Fruit fly (Drosophila melanogaster): ENCODE measurements around the gene GatC.
A peak's percentile ranks its signal among the peaks of the same experiment; 100 is the strongest.

GatC gene

dm6 chr2L:13784155-13784681, 48.7 kb downstream of the GatC start, which contains the start of gene CG16890 (continued):
- TF ChIP-seq wdn (GFP tag; IDR thresholded peaks at IDR 0.05) (no peak), B-H2 (GFP tag; optimal IDR thresholded peaks at IDR 0.05) (no peak), CG16863 (GFP tag; optimal IDR thresholded peaks at IDR 0.05) (peak; percentile 10), pzg (GFP tag; optimal IDR thresholded peaks at IDR 0.05) (peak; percentile 7), CG30020 (tag; optimal IDR thresholded peaks at IDR 0.05) (no peak), CG11695 (GFP tag; IDR thresholded peaks at IDR 0.05) (no peak), Dip2 (GFP tag; IDR thresholded peaks at IDR 0.05) (no peak), B-H1 (GFP tag; IDR thresholded peaks at IDR 0.05) (no peak), lbe (GFP tag; optimal IDR thresholded peaks at IDR 0.05) (no peak), GATAe (GFP tag; conservative IDR thresholded peaks at IDR 0.05) (peak; percentile 65)

DNA sequence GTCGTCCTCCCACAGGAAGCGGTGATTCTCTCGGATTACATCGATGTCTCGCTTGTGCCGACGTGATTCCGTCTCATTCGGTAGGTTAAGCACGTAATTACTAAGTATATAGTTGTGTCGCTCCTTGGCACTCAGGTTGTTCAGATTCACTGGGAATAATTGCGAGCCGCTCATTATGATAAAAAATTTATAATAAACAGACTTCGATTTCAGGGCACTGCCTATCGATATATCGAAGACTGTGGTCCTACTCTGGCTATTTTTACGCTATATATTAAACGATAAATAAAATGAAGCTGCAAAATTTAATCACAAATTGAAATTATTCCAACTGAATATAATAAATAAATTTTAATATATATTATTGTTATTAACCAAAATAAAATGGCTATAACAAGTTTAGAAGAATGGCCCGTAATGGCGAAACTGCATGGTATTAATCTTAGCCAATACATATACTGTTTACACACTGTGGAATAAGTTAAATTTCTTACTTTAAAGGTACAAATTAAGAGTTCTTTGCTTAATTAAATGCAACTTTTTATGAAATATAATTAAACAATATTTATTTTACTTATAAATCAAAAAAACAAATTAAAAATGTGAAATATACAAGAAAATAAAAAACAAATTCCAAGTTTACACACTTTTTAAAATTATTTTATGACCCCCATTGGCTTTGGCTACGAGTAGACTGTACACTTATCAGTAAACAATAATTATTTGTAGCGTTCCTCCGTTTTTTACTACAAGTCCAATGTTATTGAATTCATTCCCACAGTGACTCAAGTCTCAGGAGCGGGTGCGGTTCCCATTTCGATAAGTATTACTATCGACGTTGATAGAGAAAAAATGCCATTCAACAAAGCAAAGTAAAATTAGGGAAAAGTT, 49.4 kb downstream of the GatC start, which contains the start of gene Eato:
Eato (plus strand) TSS at position 821 of the 891 bp plus-strand sequence.
- no peak for TF ChIP-seq CG11504 (tag; optimal IDR thresholded peaks at IDR 0.05)
- no peak for TF ChIP-seq CG11085 (GFP tag; IDR thresholded peaks at IDR 0.05)
- TF ChIP-seq Dfd (GFP tag; optimal IDR thresholded peaks at IDR 0.05), result no peak
- TF ChIP-seq Awh (GFP tag; IDR thresholded peaks at IDR 0.05), result no peak
- TF ChIP-seq CG12659 (GFP tag; optimal IDR thresholded peaks at IDR 0.05), result peak; percentile 35
- no peak for TF ChIP-seq Sin3A (optimal IDR thresholded peaks at IDR 0.05)
- TF ChIP-seq CG1602 (GFP tag; optimal IDR thresholded peaks at IDR 0.05), result no peak
- TF ChIP-seq CG13775 (GFP tag; optimal IDR thresholded peaks at IDR 0.05), result peak; percentile 58
- TF ChIP-seq Meics (GFP tag; optimal IDR thresholded peaks at IDR 0.05), result no peak
- peak; percentile 23 for TF ChIP-seq shn (GFP tag; optimal IDR thresholded peaks at IDR 0.05)
- no peak for TF ChIP-seq lola (GFP tag; optimal IDR thresholded peaks at IDR 0.05)
- TF ChIP-seq CG11696 (GFP tag; IDR thresholded peaks at IDR 0.05), result no peak
- no peak for TF ChIP-seq fd3F (GFP tag; optimal IDR thresholded peaks at IDR 0.05)
- peak; percentile 72 for TF ChIP-seq CG13287 (GFP tag; IDR thresholded peaks at IDR 0.05; ENCODE audit: partially characterized antibody)
- TF ChIP-seq Optix (GFP tag; IDR thresholded peaks at IDR 0.05), result no peak
- peak; percentile 16 for TF ChIP-seq fu2 (GFP tag; optimal IDR thresholded peaks at IDR 0.05)
- TF ChIP-seq CG7357 (GFP tag; IDR thresholded peaks at IDR 0.05), result peak; percentile 70
- TF ChIP-seq disco-r (GFP tag; optimal IDR thresholded peaks at IDR 0.05), result no peak
- TF ChIP-seq sna (GFP tag; IDR thresholded peaks at IDR 0.05; ENCODE audit: partially characterized antibody), result 0 out of 2 replicates have a peak, but pooled peaks have one; percentile 35
- TF ChIP-seq Opbp (GFP tag; IDR thresholded peaks at IDR 0.05; ENCODE audit: partially characterized antibody), result peak; percentile 51; the same call in 1 of the 3 replicates
- 0 out of 2 replicates have a peak, but pooled peaks have one; percentile 31 for TF ChIP-seq al (GFP tag; IDR thresholded peaks at IDR 0.05)
- TF ChIP-seq zen2 (GFP tag; IDR thresholded peaks at IDR 0.05; ENCODE audit: partially characterized antibody), result peak; percentile 50; the same call in 2 of the 3 replicates
- 0 out of 4 replicates have a peak, but pooled peaks have one; percentile 6 for TF ChIP-seq chinmo (GFP tag; IDR thresholded peaks at IDR 0.05; ENCODE audit: partially characterized antibody)
- TF ChIP-seq chn (GFP tag; optimal IDR thresholded peaks at IDR 0.05), result no peak
- TF ChIP-seq ken (GFP tag; IDR thresholded peaks at IDR 0.05), result no peak
- no peak for TF ChIP-seq Antp (GFP tag; optimal IDR thresholded peaks at IDR 0.05)
- peak; percentile 27 for TF ChIP-seq CG2712 (tag; optimal IDR thresholded peaks at IDR 0.05)
- TF ChIP-seq MBD-R2 (GFP tag; IDR thresholded peaks at IDR 0.05), result peak; percentile 71
- TF ChIP-seq CG8089 (GFP tag; optimal IDR thresholded peaks at IDR 0.05), result no peak
- 0 out of 2 replicates have a peak, but pooled peaks have one; percentile 13 for TF ChIP-seq lmd (GFP tag; IDR thresholded peaks at IDR 0.05)
- no peak for TF ChIP-seq CG13123 (GFP tag; optimal IDR thresholded peaks at IDR 0.05)
- peak; percentile 38; the same call in 1 of the 3 replicates for TF ChIP-seq vnd (GFP tag; IDR thresholded peaks at IDR 0.05; ENCODE audit: partially characterized antibody)
- peak; percentile 73 for TF ChIP-seq row (GFP tag; IDR thresholded peaks at IDR 0.05)
- peak; percentile 22 for TF ChIP-seq mam (GFP tag; optimal IDR thresholded peaks at IDR 0.05)
- no peak for TF ChIP-seq Lhr (GFP tag; optimal IDR thresholded peaks at IDR 0.05)
- peak; percentile 47 for TF ChIP-seq MESR4 (GFP tag; optimal IDR thresholded peaks at IDR 0.05)
- TF ChIP-seq CG18476 (GFP tag; optimal IDR thresholded peaks at IDR 0.05), result no peak
